Worm (Caenorhabditis elegans) whole organism, L4 larva: ENCODE data around the gene ctsa-1.2.

Experiments
- arid-1 ChIP-seq: fragments of 200-800 bp; sonication (Bioruptor generic); conservative IDR thresholded peaks from 2 replicates; pipeline ENCODE4 v1.3.6; 2022; ENCODE audit warnings: missing genetic modification reagents, missing genetic modification characterization, missing compliant biosample characterization
- ctbp-1 ChIP-seq: fragments of 200-800 bp; sonication (Bioruptor generic); IDR thresholded peaks from 2 replicates; pipeline ENCODE4 v1.3.6; 2022; ENCODE audit warnings: missing genetic modification reagents, missing genetic modification characterization, missing compliant biosample characterization
- daf-12 ChIP-seq: fragments of 150-350 bp; optimal IDR thresholded peaks from 2 replicates; lab custom pipeline; 2014; ENCODE audit warnings: missing biosample characterization, missing genetic modification reagents, missing genetic modification characterization
- dmd-8 ChIP-seq: fragments of 200-800 bp; sonication (Bioruptor generic); IDR thresholded peaks from 2 replicates; pipeline ENCODE4 v1.3.6; 2022; ENCODE audit warnings: missing genetic modification characterization, missing compliant biosample characterization
- egl-43 ChIP-seq: fragments of 200-800 bp; sonication (Bioruptor generic); IDR thresholded peaks from 2 replicates; pipeline ENCODE4 v1.3.6; 2022; ENCODE audit warnings: missing genetic modification reagents, missing genetic modification characterization, missing compliant biosample characterization
- fos-1 ChIP-seq: fragments of 150-350 bp; optimal IDR thresholded peaks from 2 replicates; lab custom pipeline; 2014; ENCODE audit warnings: missing biosample characterization, missing genetic modification characterization
- gei-8 ChIP-seq: fragments of 200-800 bp; sonication (Bioruptor generic); optimal IDR thresholded peaks from 2 replicates; lab custom pipeline; 2018; ENCODE audit warnings: mild to moderate bottlenecking, missing genetic modification characterization, missing compliant biosample characterization
- jun-1 ChIP-seq: fragments of 150-350 bp; optimal IDR thresholded peaks from 2 replicates; lab custom pipeline; 2014; ENCODE audit warnings: missing biosample characterization, missing genetic modification reagents, missing genetic modification characterization
- lin-15B ChIP-seq: fragments of 150-350 bp; sonication (generic microtip); optimal IDR thresholded peaks from 3 replicates; lab custom pipeline; 2014; ENCODE audit warnings: missing biosample characterization, missing genetic modification characterization
- mep-1 ChIP-seq: fragments of 150-350 bp; sonication (generic microtip); optimal IDR thresholded peaks from 3 replicates; lab custom pipeline; 2014; ENCODE audit warnings: missing biosample characterization, missing genetic modification characterization
- nhr-237 ChIP-seq: sonication (generic microtip); optimal IDR thresholded peaks from 2 replicates; lab custom pipeline; 2017; ENCODE audit warnings: missing biosample characterization, missing genetic modification characterization
- pqm-1 ChIP-seq: sonication (generic microtip); optimal IDR thresholded peaks from 2 replicates; lab custom pipeline; 2017; ENCODE audit warnings: missing biosample characterization, missing genetic modification characterization
- unc-62 ChIP-seq, 3 experiments: fragments of 150-350 bp in 1 of 3; sonication (generic microtip); optimal IDR thresholded peaks in 2 of 3; peaks in 1 of 3; 1 replicate in 1 of 3; 2 replicates in 2 of 3; lab custom pipeline; 2014 to 2017; ENCODE audit warnings: missing biosample characterization in 3 of 3, missing genetic modification characterization in 3 of 3, missing genetic modification reagents in 3 of 3, missing genotype in 1 of 3
- zip-11 ChIP-seq: fragments of 200-800 bp; sonication (Bioruptor generic); IDR thresholded peaks from 2 replicates; pipeline ENCODE4 v1.3.6; 2022; ENCODE audit warnings: missing genetic modification characterization, missing compliant biosample characterization

- TF ChIP-seq daf-12 (tag; lab: Kevin White, UChicago), result no peak
- TF ChIP-seq nhr-237, result no peak
- no peak for TF ChIP-seq gei-8
- no peak for TF ChIP-seq unc-62 (GFP tag; optimal IDR thresholded peaks at IDR 0.05 in 1 of 2; lab: Kevin White, UChicago)
- no peak for TF ChIP-seq unc-62 (tag; optimal IDR thresholded peaks at IDR 0.05; lab: Kevin White, UChicago)
- no peak for TF ChIP-seq lin-15B (tag; lab: Kevin White, UChicago)
- no peak for TF ChIP-seq egl-43 (GFP tag; lab: Robert Waterston, UW)
- TF ChIP-seq pqm-1 (tag; lab: Kevin White, UChicago), result no peak
- TF ChIP-seq zip-11 (GFP tag; lab: Robert Waterston, UW), result no peak
- no peak for TF ChIP-seq ctbp-1 (GFP tag; lab: Robert Waterston, UW)
- no peak for TF ChIP-seq fos-1 (tag; lab: Kevin White, UChicago)
- TF ChIP-seq dmd-8 (GFP tag; lab: Robert Waterston, UW), result no peak
- no peak for TF ChIP-seq jun-1 (tag; lab: Kevin White, UChicago)
- TF ChIP-seq arid-1 (GFP tag; lab: Robert Waterston, UW), result no peak
- no peak for TF ChIP-seq mep-1 (tag; lab: Kevin White, UChicago)
Measured at ce11 chrII:11714728-11715127, 24.4 kb upstream of the ctsa-1.2 start.
